Worm (Caenorhabditis elegans): ENCODE results near the gene T05C3.6.

ce11 chrV:5511720-5512119, 21.5 kb downstream of the T05C3.6 start:
- TF ChIP-seq ama-1 (optimal IDR thresholded peaks at IDR 0.05) (no peak), F13C5.2 (tag; optimal IDR thresholded peaks at IDR 0.05) (no peak), tra-4 (tag; optimal IDR thresholded peaks at IDR 0.05) (no peak), tbx-37 (GFP tag; conservative IDR thresholded peaks at IDR 0.05) (no peak), flt-1 (GFP tag; IDR thresholded peaks at IDR 0.05) (no peak), pes-1 (GFP tag; IDR thresholded peaks at IDR 0.05) (no peak), sea-1 (GFP tag; conservative IDR thresholded peaks at IDR 0.05) (no peak)
